Worm (Caenorhabditis elegans) whole organism, L1 larva: Measurements from ENCODE around the gene cyp-14A3.

ENCODE experiments used
- F16B12.6 ChIP-seq: fragments of 150-350 bp; optimal IDR thresholded peaks from 2 replicates; lab custom pipeline; 2014; ENCODE audit warnings: missing biosample characterization, missing genetic modification characterization
- fkh-10 ChIP-seq: sonication (generic microtip); optimal IDR thresholded peaks from 2 replicates; lab custom pipeline; 2017; ENCODE audit warnings: missing biosample characterization, missing genetic modification reagents, missing genetic modification characterization
- fos-1 ChIP-seq: fragments of 150-350 bp; optimal IDR thresholded peaks from 2 replicates; lab custom pipeline; 2014; ENCODE audit warnings: missing biosample characterization, missing genetic modification characterization
- nhr-237 ChIP-seq: fragments of 150-350 bp; optimal IDR thresholded peaks from 2 replicates; lab custom pipeline; 2014; ENCODE audit warnings: missing biosample characterization, missing genetic modification characterization
- snpc-4 ChIP-seq: fragments of 150-350 bp; optimal IDR thresholded peaks from 2 replicates; lab custom pipeline; 2014; ENCODE audit warnings: missing biosample characterization, missing genetic modification characterization
- zag-1 ChIP-seq: fragments of 150-350 bp; optimal IDR thresholded peaks from 2 replicates; lab custom pipeline; 2014; ENCODE audit warnings: missing biosample characterization, missing genetic modification characterization

- TF ChIP-seq fos-1 (no peak), F16B12.6 (tag; lab: Kevin White, UChicago) (no peak), zag-1 (tag; lab: Kevin White, UChicago) (no peak), fkh-10 (GFP tag; lab: Kevin White, UChicago) (no peak), snpc-4 (tag; lab: Kevin White, UChicago) (no peak), nhr-237 (tag; lab: Kevin White, UChicago) (no peak)
Observed at ce11 chrX:13224608-13225007, 49.4 kb downstream of the cyp-14A3 start, which contains the start of gene skr-19.
